Worm (Caenorhabditis elegans) whole organism, L4 larva: ENCODE results near the gene R01H10.4.

Source experiments
- D1046.2 ChIP-seq: fragments of 200-800 bp; sonication (Bioruptor generic); IDR thresholded peaks from 2 replicates; pipeline ENCODE4 v1.3.6; 2022; ENCODE audit warnings: missing genetic modification characterization, missing compliant biosample characterization
- F10B5.3 ChIP-seq: sonication (generic microtip); optimal IDR thresholded peaks from 2 replicates; lab custom pipeline; 2016; ENCODE audit warnings: mild to moderate bottlenecking, missing genetic modification characterization, missing compliant biosample characterization
- F26F4.8 ChIP-seq: fragments of 200-800 bp; sonication (Bioruptor generic); conservative IDR thresholded peaks from 2 replicates; pipeline ENCODE4 v1.3.6; 2022; ENCODE audit warnings: missing genetic modification characterization, missing compliant biosample characterization
- F37D6.2 ChIP-seq: sonication (generic microtip); optimal IDR thresholded peaks from 2 replicates; lab custom pipeline; 2016; ENCODE audit warnings: mild to moderate bottlenecking, missing genetic modification characterization, missing compliant biosample characterization
- Y105C5A.15 ChIP-seq: fragments of 200-800 bp; sonication (Bioruptor generic); IDR thresholded peaks from 2 replicates; pipeline ENCODE4 v1.3.6; 2022; ENCODE audit warnings: missing genetic modification characterization, missing compliant biosample characterization
- Y48G9A.11 ChIP-seq: fragments of 200-800 bp; sonication (Bioruptor generic); IDR thresholded peaks from 2 replicates; pipeline ENCODE4 v1.3.6; 2022; ENCODE audit warnings: missing genetic modification reagents, missing genetic modification characterization, missing compliant biosample characterization
- Y5F2A.4 ChIP-seq: fragments of 200-800 bp; sonication (Bioruptor generic); optimal IDR thresholded peaks from 2 replicates; lab custom pipeline; 2018; ENCODE audit warnings: mild to moderate bottlenecking, missing genetic modification characterization, missing compliant biosample characterization
- aha-1 ChIP-seq: fragments of 150-350 bp; peaks from one replicate; lab custom pipeline; 2014; ENCODE audit warnings: missing biosample characterization, missing genetic modification characterization
- ama-1 ChIP-seq: fragments of 150-350 bp; optimal IDR thresholded peaks from 2 replicates; lab custom pipeline; 2014; ENCODE audit warnings: inconsistent platforms, mixed read lengths
- arid-1 ChIP-seq: fragments of 200-800 bp; sonication (Bioruptor generic); conservative IDR thresholded peaks from 2 replicates; pipeline ENCODE4 v1.3.6; 2022; ENCODE audit warnings: missing genetic modification reagents, missing genetic modification characterization, missing compliant biosample characterization
- ceh-32 ChIP-seq: sonication (generic microtip); optimal IDR thresholded peaks from 2 replicates; lab custom pipeline; 2016; ENCODE audit warnings: mild to moderate bottlenecking, missing genetic modification characterization, missing compliant biosample characterization; ENCODE audit not compliant: poor library complexity
- cey-2 ChIP-seq: sonication (generic microtip); optimal IDR thresholded peaks from 3 replicates; lab custom pipeline; 2017; ENCODE audit warnings: missing genetic modification characterization, mild to moderate bottlenecking, missing compliant biosample characterization, antibody characterized with exemption, borderline replicate concordance; ENCODE audit not compliant: insufficient read depth
- ctbp-1 ChIP-seq: fragments of 200-800 bp; sonication (Bioruptor generic); IDR thresholded peaks from 2 replicates; pipeline ENCODE4 v1.3.6; 2022; ENCODE audit warnings: missing genetic modification reagents, missing genetic modification characterization, missing compliant biosample characterization
- daf-12 ChIP-seq: fragments of 150-350 bp; optimal IDR thresholded peaks from 2 replicates; lab custom pipeline; 2014; ENCODE audit warnings: missing biosample characterization, missing genetic modification reagents, missing genetic modification characterization
- daf-19 ChIP-seq: fragments of 200-800 bp; sonication (Bioruptor generic); conservative IDR thresholded peaks from 2 replicates; pipeline ENCODE4 v1.3.6; 2022; ENCODE audit warnings: missing genetic modification characterization, missing compliant biosample characterization
- dmd-6 ChIP-seq: fragments of 200-800 bp; sonication (Bioruptor generic); IDR thresholded peaks from 2 replicates; pipeline ENCODE4 v1.3.6; 2022; ENCODE audit warnings: missing genetic modification reagents, missing genetic modification characterization, missing compliant biosample characterization
- dmd-8 ChIP-seq: fragments of 200-800 bp; sonication (Bioruptor generic); IDR thresholded peaks from 2 replicates; pipeline ENCODE4 v1.3.6; 2022; ENCODE audit warnings: missing genetic modification characterization, missing compliant biosample characterization
- dmd-9 ChIP-seq: fragments of 200-800 bp; sonication (Bioruptor generic); IDR thresholded peaks from 2 replicates; pipeline ENCODE4 v1.3.6; 2022; ENCODE audit warnings: missing genetic modification reagents, missing genetic modification characterization, missing compliant biosample characterization
- dve-1 ChIP-seq: sonication (generic microtip); optimal IDR thresholded peaks from 2 replicates; lab custom pipeline; 2017; ENCODE audit warnings: antibody characterized with exemption, mild to moderate bottlenecking, missing genetic modification characterization, missing compliant biosample characterization; ENCODE audit not compliant: insufficient read depth
- egl-43 ChIP-seq: fragments of 200-800 bp; sonication (Bioruptor generic); IDR thresholded peaks from 2 replicates; pipeline ENCODE4 v1.3.6; 2022; ENCODE audit warnings: missing genetic modification reagents, missing genetic modification characterization, missing compliant biosample characterization
- fos-1 ChIP-seq: fragments of 150-350 bp; optimal IDR thresholded peaks from 2 replicates; lab custom pipeline; 2014; ENCODE audit warnings: missing biosample characterization, missing genetic modification characterization
- lim-7 ChIP-seq: fragments of 200-800 bp; sonication (Bioruptor generic); IDR thresholded peaks from 2 replicates; pipeline ENCODE4 v1.3.6; 2022; ENCODE audit warnings: missing genetic modification characterization, missing compliant biosample characterization
- lin-1 ChIP-seq: fragments of 200-800 bp; sonication (Bioruptor generic); IDR thresholded peaks from 2 replicates; pipeline ENCODE4 v1.3.6; 2022; ENCODE audit warnings: missing genetic modification reagents, missing genetic modification characterization, missing compliant biosample characterization
- lin-15B ChIP-seq: fragments of 150-350 bp; sonication (generic microtip); optimal IDR thresholded peaks from 3 replicates; lab custom pipeline; 2014; ENCODE audit warnings: missing biosample characterization, missing genetic modification characterization
- lin-38 ChIP-seq: fragments of 200-800 bp; sonication (Bioruptor generic); IDR thresholded peaks from 2 replicates; pipeline ENCODE4 v1.3.6; 2022; ENCODE audit warnings: missing genetic modification reagents, missing genetic modification characterization, missing compliant biosample characterization
- lin-39 ChIP-seq: fragments of 150-350 bp; optimal IDR thresholded peaks from 2 replicates; lab custom pipeline; 2014; ENCODE audit warnings: missing biosample characterization, missing genetic modification reagents, missing genetic modification characterization
- madf-9 ChIP-seq: fragments of 200-800 bp; sonication (Bioruptor generic); conservative IDR thresholded peaks from 2 replicates; pipeline ENCODE4 v1.3.6; 2022; ENCODE audit warnings: missing genetic modification reagents, missing genetic modification characterization, missing compliant biosample characterization
- mep-1 ChIP-seq: fragments of 150-350 bp; sonication (generic microtip); optimal IDR thresholded peaks from 3 replicates; lab custom pipeline; 2014; ENCODE audit warnings: missing biosample characterization, missing genetic modification characterization
- mes-2 ChIP-seq: sonication (generic microtip); optimal IDR thresholded peaks from 2 replicates; lab custom pipeline; 2016; ENCODE audit warnings: missing genotype, mild to moderate bottlenecking, missing genetic modification characterization, missing compliant biosample characterization; ENCODE audit not compliant: poor library complexity, severe bottlenecking
- mxl-3 ChIP-seq: fragments of 200-800 bp; sonication (Bioruptor generic); optimal IDR thresholded peaks from 2 replicates; lab custom pipeline; 2018; ENCODE audit warnings: mild to moderate bottlenecking, missing genetic modification characterization, missing compliant biosample characterization
- nhr-11 ChIP-seq: fragments of 150-350 bp; optimal IDR thresholded peaks from 2 replicates; lab custom pipeline; 2014; ENCODE audit warnings: missing biosample characterization, missing genetic modification characterization
- nhr-111 ChIP-seq: fragments of 200-800 bp; sonication (Bioruptor generic); optimal IDR thresholded peaks from 2 replicates; lab custom pipeline; 2018; ENCODE audit warnings: mild to moderate bottlenecking, missing genetic modification characterization, missing compliant biosample characterization
- nhr-41 ChIP-seq: fragments of 200-800 bp; sonication (Bioruptor generic); IDR thresholded peaks from 2 replicates; pipeline ENCODE4 v1.3.6; 2022; ENCODE audit warnings: missing genetic modification reagents, missing genetic modification characterization, missing compliant biosample characterization
- nhr-6 ChIP-seq: fragments of 150-350 bp; optimal IDR thresholded peaks from 2 replicates; lab custom pipeline; 2014; ENCODE audit warnings: missing biosample characterization, missing genetic modification characterization
- pqm-1 ChIP-seq: sonication (generic microtip); optimal IDR thresholded peaks from 2 replicates; lab custom pipeline; 2017; ENCODE audit warnings: missing biosample characterization, missing genetic modification characterization
- rbr-2 ChIP-seq: sonication (generic microtip); optimal IDR thresholded peaks from 2 replicates; lab custom pipeline; 2016; ENCODE audit warnings: missing genotype, missing genetic modification characterization, missing compliant biosample characterization
- set-16 ChIP-seq: fragments of 200-800 bp; sonication (Bioruptor generic); IDR thresholded peaks from 2 replicates; pipeline ENCODE4 v1.3.6; 2022; ENCODE audit warnings: missing genetic modification reagents, missing genetic modification characterization, missing compliant biosample characterization
- snpc-1.2 ChIP-seq: fragments of 200-800 bp; sonication (Bioruptor generic); IDR thresholded peaks from 2 replicates; pipeline ENCODE4 v1.3.6; 2022; ENCODE audit warnings: missing genetic modification reagents, missing genetic modification characterization, missing compliant biosample characterization
- tag-97 ChIP-seq: fragments of 200-800 bp; sonication (Bioruptor generic); IDR thresholded peaks from 2 replicates; pipeline ENCODE4 v1.3.6; 2022; ENCODE audit warnings: missing genetic modification characterization, missing compliant biosample characterization
- tra-1 ChIP-seq: fragments of 200-800 bp; sonication (Bioruptor generic); IDR thresholded peaks from 2 replicates; pipeline ENCODE4 v1.3.6; 2022; ENCODE audit warnings: missing genetic modification reagents, missing genetic modification characterization, missing compliant biosample characterization
- unc-39 ChIP-seq: sonication (generic microtip); optimal IDR thresholded peaks from 2 replicates; lab custom pipeline; 2017; ENCODE audit warnings: missing biosample characterization, missing genetic modification characterization
- unc-62 ChIP-seq, 3 experiments: fragments of 150-350 bp in 1 of 3; sonication (generic microtip); optimal IDR thresholded peaks in 2 of 3; peaks in 1 of 3; 1 replicate in 1 of 3; 2 replicates in 2 of 3; lab custom pipeline; 2014 to 2017; ENCODE audit warnings: missing biosample characterization in 3 of 3, missing genetic modification characterization in 3 of 3, missing genetic modification reagents in 3 of 3, missing genotype in 1 of 3
- zag-1 ChIP-seq: fragments of 150-350 bp; optimal IDR thresholded peaks from 2 replicates; lab custom pipeline; 2014; ENCODE audit warnings: missing biosample characterization, missing genetic modification characterization

The R01H10.4 gene

DNA sequence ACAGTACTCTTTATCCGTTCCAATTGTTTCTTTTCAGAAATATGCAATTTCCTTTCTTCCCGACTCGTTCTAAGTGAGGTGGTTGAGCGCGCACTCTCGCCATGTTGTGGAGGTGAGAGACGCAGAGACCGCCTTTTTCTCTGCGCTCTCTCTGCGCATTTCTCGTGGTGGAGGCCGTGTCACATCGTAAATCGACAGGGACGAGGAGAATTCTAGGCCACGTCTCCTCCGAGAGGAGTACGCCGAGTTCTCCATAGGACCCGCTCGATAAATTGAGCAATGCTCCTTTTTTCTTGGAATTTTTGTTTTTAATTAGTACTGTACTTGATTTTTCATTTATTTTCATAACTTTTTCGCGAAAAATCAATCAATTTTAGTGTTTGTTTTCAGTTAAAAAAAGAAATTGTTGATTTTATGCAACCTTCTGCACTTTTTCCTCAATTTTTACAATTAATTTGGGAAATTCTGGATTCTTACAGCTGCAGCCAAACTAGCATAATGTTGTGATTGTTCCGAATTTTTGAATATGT lies 16.2 kb downstream of the R01H10.4 start, which contains the start of gene cnk-1 (continued):
- TF ChIP-seq unc-62 (GFP tag; optimal IDR thresholded peaks at IDR 0.05 in 1 of 2; lab: Kevin White, UChicago) (no peak), unc-62 (tag; optimal IDR thresholded peaks at IDR 0.05; lab: Kevin White, UChicago) (no peak), pqm-1 (no peak), lin-39 (no peak), egl-43 (GFP tag; lab: Robert Waterston, UW) (peak; percentile 97), lim-7 (GFP tag; lab: Robert Waterston, UW) (no peak; the same call in 1 of the 2 replicates), ama-1 (no peak), mxl-3 (GFP tag; lab: Kevin White, UChicago) (peak; percentile 85), ceh-32 (tag; lab: Kevin White, UChicago) (no peak), lin-15B (tag; lab: Kevin White, UChicago) (peak; percentile 15), Y48G9A.11 (peak; percentile 96), aha-1 (tag; lab: Kevin White, UChicago) (peak; percentile 26), snpc-1.2 (peak; percentile 88)

DNA sequence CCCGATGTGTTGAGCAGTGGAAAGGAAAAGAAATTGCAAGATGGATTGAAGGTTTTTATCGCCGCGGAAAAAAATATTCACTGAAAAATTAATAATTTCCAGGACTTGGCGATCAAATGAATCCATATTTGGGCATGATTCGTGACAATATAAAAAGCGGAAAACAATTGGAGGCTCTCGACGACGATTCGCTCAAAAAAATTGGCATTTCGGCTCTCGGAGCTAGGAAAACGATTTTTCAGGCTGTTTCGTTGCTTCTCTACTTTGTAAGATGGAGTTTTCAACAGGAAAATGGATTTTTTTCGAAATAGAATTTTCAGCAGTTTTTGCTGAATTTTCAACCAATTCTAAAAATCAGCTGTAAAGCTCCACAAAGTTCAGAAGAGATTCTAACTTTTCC lies 17.2 kb downstream of the R01H10.4 start:
- TF ChIP-seq fos-1 (tag; lab: Kevin White, UChicago) (no peak), arid-1 (GFP tag; lab: Robert Waterston, UW) (no peak), Y5F2A.4 (no peak), aha-1 (tag; lab: Kevin White, UChicago) (peak; percentile 84), daf-12 (no peak), nhr-41 (GFP tag; lab: Robert Waterston, UW) (no peak), egl-43 (GFP tag; lab: Robert Waterston, UW) (no peak), unc-62 (GFP tag; optimal IDR thresholded peaks at IDR 0.05 in 1 of 2; lab: Kevin White, UChicago) (peak in 1 of 2 experiments; percentile 55), unc-62 (tag; optimal IDR thresholded peaks at IDR 0.05; lab: Kevin White, UChicago) (no peak), nhr-11 (tag; lab: Kevin White, UChicago) (no peak)

DNA sequence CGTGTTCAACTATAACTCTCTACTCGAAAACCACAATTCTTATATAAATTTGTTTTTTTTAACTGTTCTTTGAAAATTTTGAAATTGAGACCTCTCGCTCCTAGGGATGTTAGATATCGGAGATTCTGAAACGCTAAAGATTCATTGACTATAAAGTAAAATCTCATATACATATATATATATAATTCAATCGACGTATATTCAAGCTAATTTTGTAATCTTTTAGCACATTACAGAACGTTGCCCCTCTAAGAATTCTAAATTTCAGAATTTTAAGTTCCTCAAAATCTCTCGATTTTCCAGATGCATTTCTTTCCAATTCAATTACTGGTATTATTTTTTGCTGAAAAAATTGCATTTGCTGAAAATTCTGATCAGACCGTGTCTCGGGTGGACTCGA lies 24.2 kb downstream of the R01H10.4 start, which contains the start of gene pad-2:
Gene pad-2, plus strand, starts transcription at position 301 of the 400 bp plus-strand sequence.
- TF ChIP-seq Y105C5A.15 (no peak), mes-2 (tag; lab: Kevin White, UChicago) (no peak), nhr-6 (tag; lab: Kevin White, UChicago) (no peak), daf-19 (GFP tag; lab: Robert Waterston, UW) (no peak), lin-38 (GFP tag; lab: Robert Waterston, UW) (no peak), dmd-9 (GFP tag; lab: Robert Waterston, UW) (no peak)

DNA sequence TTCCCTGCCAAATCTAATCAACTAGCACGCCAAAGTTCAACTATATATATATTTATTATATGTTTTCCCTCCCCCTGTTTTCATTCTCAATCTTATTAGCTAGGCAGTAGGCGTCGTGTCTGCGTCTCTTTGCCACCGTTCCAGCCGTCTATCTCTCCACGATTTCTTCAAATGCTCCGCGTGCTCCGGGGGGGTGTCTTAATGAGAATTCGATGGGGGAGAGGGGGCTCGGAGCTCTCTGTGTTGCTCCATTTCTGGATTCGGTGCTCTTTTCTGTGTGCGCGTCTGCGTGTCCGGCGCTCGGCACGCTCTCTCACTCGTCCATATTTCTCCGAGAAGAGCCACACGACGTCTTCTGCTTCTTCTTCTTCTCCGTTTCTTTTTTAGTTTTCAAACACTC lies 29.6 kb downstream of the R01H10.4 start:
- TF ChIP-seq cey-2 (tag; lab: Kevin White, UChicago) (no peak), dmd-8 (GFP tag; lab: Robert Waterston, UW) (no peak), set-16 (GFP tag; lab: Robert Waterston, UW) (peak; percentile 93), F26F4.8 (no peak), unc-62 (GFP tag; optimal IDR thresholded peaks at IDR 0.05 in 1 of 2; lab: Kevin White, UChicago) (peak in 1 of 2 experiments; percentile 82), unc-62 (tag; optimal IDR thresholded peaks at IDR 0.05; lab: Kevin White, UChicago) (no peak), madf-9 (peak; percentile 49; the same call in 1 of the 2 replicates), unc-39 (tag; lab: Kevin White, UChicago) (no peak), tra-1 (0 out of 2 replicates have a peak, but pooled peaks have one; percentile 35), dve-1 (tag; lab: Kevin White, UChicago) (no peak), egl-43 (GFP tag; lab: Robert Waterston, UW) (peak; percentile 65; the same call in 1 of the 2 replicates), F10B5.3 (tag; lab: Kevin White, UChicago) (no peak), lim-7 (GFP tag; lab: Robert Waterston, UW) (no peak), mep-1 (tag; lab: Kevin White, UChicago) (peak; percentile 61), rbr-2 (peak; percentile 85), dmd-6 (GFP tag; lab: Robert Waterston, UW) (peak; percentile 55), nhr-11 (tag; lab: Kevin White, UChicago) (peak; percentile 13), zag-1 (peak; percentile 33), mxl-3 (GFP tag; lab: Kevin White, UChicago) (peak; percentile 28), D1046.2 (GFP tag; lab: Robert Waterston, UW) (0 out of 2 replicates have a peak, but pooled peaks have one; percentile 72), tag-97 (GFP tag; lab: Robert Waterston, UW) (no peak), ctbp-1 (GFP tag; lab: Robert Waterston, UW) (peak; percentile 94; the same call in 1 of the 2 replicates), nhr-111 (GFP tag; lab: Kevin White, UChicago) (no peak), F37D6.2 (peak; percentile 68), lin-1 (GFP tag; lab: Robert Waterston, UW) (no peak)
